Worm (Caenorhabditis elegans) whole organism, L4/young adult: ENCODE data around the gene C14A4.9.

Experiments
- W03F9.2 ChIP-seq: fragments of 150-350 bp; optimal IDR thresholded peaks from 2 replicates; lab custom pipeline; 2014; ENCODE audit warnings: missing biosample characterization, missing genetic modification characterization
- him-1 ChIP-seq: sonication (generic microtip); optimal IDR thresholded peaks from 2 replicates; lab custom pipeline; 2016; ENCODE audit warnings: missing genotype, missing genetic modification reagents, missing genetic modification characterization, missing compliant biosample characterization

DNA sequence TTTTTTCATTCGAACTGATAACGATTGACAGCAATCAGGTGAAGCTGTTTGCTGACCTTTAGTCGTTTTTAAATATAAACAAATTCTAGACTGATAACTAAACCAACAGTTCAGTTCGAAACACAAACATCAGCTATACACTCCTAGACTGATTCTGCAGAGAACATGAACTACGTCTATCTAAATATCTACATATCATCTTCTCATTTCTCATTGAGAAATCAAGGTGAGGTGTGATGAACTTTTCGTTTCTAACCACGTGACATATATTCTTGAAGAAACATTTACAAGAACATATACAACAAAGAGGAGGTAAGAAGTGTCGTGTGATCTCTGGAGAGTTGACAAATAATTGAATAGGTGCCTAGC lies 41.9 kb upstream of the C14A4.9 start:
- no peak for TF ChIP-seq him-1 (tag; lab: Kevin White, UChicago)
- TF ChIP-seq W03F9.2, result no peak
